Worm (Caenorhabditis elegans) whole organism, L4 larva: ENCODE data around the gene T09F5.1.

Experiments used
- D1046.2 ChIP-seq: fragments of 200-800 bp; sonication (Bioruptor generic); IDR thresholded peaks from 2 replicates; pipeline ENCODE4 v1.3.6; 2022; ENCODE audit warnings: missing genetic modification characterization, missing compliant biosample characterization
- Y105C5A.15 ChIP-seq: fragments of 200-800 bp; sonication (Bioruptor generic); IDR thresholded peaks from 2 replicates; pipeline ENCODE4 v1.3.6; 2022; ENCODE audit warnings: missing genetic modification characterization, missing compliant biosample characterization
- attf-4 ChIP-seq: sonication (generic microtip); optimal IDR thresholded peaks from 3 replicates; lab custom pipeline; 2017; ENCODE audit warnings: missing biosample characterization, missing genetic modification characterization
- ceh-20 ChIP-seq: fragments of 200-800 bp; sonication (Bioruptor generic); IDR thresholded peaks from 2 replicates; pipeline ENCODE4 v1.3.6; 2022; ENCODE audit warnings: missing genetic modification reagents, missing genetic modification characterization, missing compliant biosample characterization
- ceh-44 ChIP-seq: fragments of 200-800 bp; sonication (Bioruptor generic); IDR thresholded peaks from 2 replicates; pipeline ENCODE4 v1.3.6; 2022; ENCODE audit warnings: missing genetic modification reagents, missing genetic modification characterization, missing compliant biosample characterization
- ceh-62 ChIP-seq: sonication (generic microtip); optimal IDR thresholded peaks from 2 replicates; lab custom pipeline; 2017; ENCODE audit warnings: missing biosample characterization, missing genetic modification characterization
- ces-1 ChIP-seq: fragments of 150-350 bp; sonication (generic microtip); optimal IDR thresholded peaks from 4 replicates; lab custom pipeline; 2014; ENCODE audit warnings: missing biosample characterization, missing genetic modification reagents, missing genetic modification characterization
- cey-2 ChIP-seq: sonication (generic microtip); optimal IDR thresholded peaks from 3 replicates; lab custom pipeline; 2017; ENCODE audit warnings: missing genetic modification characterization, mild to moderate bottlenecking, missing compliant biosample characterization, antibody characterized with exemption, borderline replicate concordance; ENCODE audit not compliant: insufficient read depth
- ctbp-1 ChIP-seq: fragments of 200-800 bp; sonication (Bioruptor generic); IDR thresholded peaks from 2 replicates; pipeline ENCODE4 v1.3.6; 2022; ENCODE audit warnings: missing genetic modification reagents, missing genetic modification characterization, missing compliant biosample characterization
- daf-12 ChIP-seq: fragments of 150-350 bp; optimal IDR thresholded peaks from 2 replicates; lab custom pipeline; 2014; ENCODE audit warnings: missing biosample characterization, missing genetic modification reagents, missing genetic modification characterization
- daf-19 ChIP-seq: fragments of 200-800 bp; sonication (Bioruptor generic); conservative IDR thresholded peaks from 2 replicates; pipeline ENCODE4 v1.3.6; 2022; ENCODE audit warnings: missing genetic modification characterization, missing compliant biosample characterization
- daf-8 ChIP-seq: fragments of 200-800 bp; sonication (Bioruptor generic); IDR thresholded peaks from 2 replicates; pipeline ENCODE4 v1.3.6; 2022; ENCODE audit warnings: missing genetic modification characterization, missing compliant biosample characterization
- dmd-8 ChIP-seq: fragments of 200-800 bp; sonication (Bioruptor generic); IDR thresholded peaks from 2 replicates; pipeline ENCODE4 v1.3.6; 2022; ENCODE audit warnings: missing genetic modification characterization, missing compliant biosample characterization
- dmd-9 ChIP-seq: fragments of 200-800 bp; sonication (Bioruptor generic); IDR thresholded peaks from 2 replicates; pipeline ENCODE4 v1.3.6; 2022; ENCODE audit warnings: missing genetic modification reagents, missing genetic modification characterization, missing compliant biosample characterization
- duxl-1 ChIP-seq: sonication (generic microtip); optimal IDR thresholded peaks from 2 replicates; lab custom pipeline; 2016; ENCODE audit warnings: mild to moderate bottlenecking, missing genetic modification characterization, moderate library complexity, missing compliant biosample characterization; ENCODE audit not compliant: poor library complexity
- dve-1 ChIP-seq: sonication (generic microtip); optimal IDR thresholded peaks from 2 replicates; lab custom pipeline; 2017; ENCODE audit warnings: antibody characterized with exemption, mild to moderate bottlenecking, missing genetic modification characterization, missing compliant biosample characterization; ENCODE audit not compliant: insufficient read depth
- egl-43 ChIP-seq: fragments of 200-800 bp; sonication (Bioruptor generic); IDR thresholded peaks from 2 replicates; pipeline ENCODE4 v1.3.6; 2022; ENCODE audit warnings: missing genetic modification reagents, missing genetic modification characterization, missing compliant biosample characterization
- fkh-10 ChIP-seq: fragments of 150-350 bp; optimal IDR thresholded peaks from 2 replicates; lab custom pipeline; 2014; ENCODE audit warnings: missing biosample characterization, missing genetic modification reagents, missing genetic modification characterization
- fos-1 ChIP-seq: fragments of 150-350 bp; optimal IDR thresholded peaks from 2 replicates; lab custom pipeline; 2014; ENCODE audit warnings: missing biosample characterization, missing genetic modification characterization
- hlh-11 ChIP-seq: fragments of 200-800 bp; sonication (Bioruptor generic); optimal IDR thresholded peaks from 2 replicates; lab custom pipeline; 2018; ENCODE audit warnings: mild to moderate bottlenecking, missing genetic modification characterization, missing compliant biosample characterization
- hlh-30 ChIP-seq: sonication (generic microtip); optimal IDR thresholded peaks from 2 replicates; lab custom pipeline; 2017; ENCODE audit warnings: antibody characterized with exemption, mild to moderate bottlenecking, missing genetic modification characterization, missing compliant biosample characterization; ENCODE audit not compliant: insufficient read depth
- hmg-1.1 ChIP-seq: fragments of 200-800 bp; sonication (Bioruptor generic); IDR thresholded peaks from 2 replicates; pipeline ENCODE4 v1.3.6; 2022; ENCODE audit warnings: missing genetic modification reagents, missing genetic modification characterization, missing compliant biosample characterization
- lim-7 ChIP-seq: fragments of 200-800 bp; sonication (Bioruptor generic); IDR thresholded peaks from 2 replicates; pipeline ENCODE4 v1.3.6; 2022; ENCODE audit warnings: missing genetic modification characterization, missing compliant biosample characterization
- lin-39 ChIP-seq: fragments of 150-350 bp; optimal IDR thresholded peaks from 2 replicates; lab custom pipeline; 2014; ENCODE audit warnings: missing biosample characterization, missing genetic modification reagents, missing genetic modification characterization
- lir-3 ChIP-seq: sonication (generic microtip); optimal IDR thresholded peaks from 2 replicates; lab custom pipeline; 2016; ENCODE audit warnings: mild to moderate bottlenecking, missing genetic modification characterization, missing compliant biosample characterization
- madf-5 ChIP-seq, 2 experiments: fragments of 200-800 bp; sonication (Bioruptor generic); IDR thresholded peaks; 2 replicates each; pipeline ENCODE4 v1.3.6; 2022; ENCODE audit warnings: missing compliant biosample characterization in 2 of 2, missing genetic modification characterization in 2 of 2
- madf-9 ChIP-seq: fragments of 200-800 bp; sonication (Bioruptor generic); conservative IDR thresholded peaks from 2 replicates; pipeline ENCODE4 v1.3.6; 2022; ENCODE audit warnings: missing genetic modification reagents, missing genetic modification characterization, missing compliant biosample characterization
- mdt-29 ChIP-seq: fragments of 200-800 bp; sonication (Bioruptor generic); IDR thresholded peaks from 2 replicates; pipeline ENCODE4 v1.3.6; 2022; ENCODE audit warnings: missing genetic modification reagents, missing genetic modification characterization, missing compliant biosample characterization
- mes-2 ChIP-seq: sonication (generic microtip); optimal IDR thresholded peaks from 2 replicates; lab custom pipeline; 2016; ENCODE audit warnings: missing genotype, mild to moderate bottlenecking, missing genetic modification characterization, missing compliant biosample characterization; ENCODE audit not compliant: poor library complexity, severe bottlenecking
- nhr-102 ChIP-seq: sonication (generic microtip); optimal IDR thresholded peaks from 2 replicates; lab custom pipeline; 2016; ENCODE audit warnings: mild to moderate bottlenecking, missing genetic modification characterization, moderate library complexity, missing compliant biosample characterization
- nhr-11 ChIP-seq: fragments of 150-350 bp; optimal IDR thresholded peaks from 2 replicates; lab custom pipeline; 2014; ENCODE audit warnings: missing biosample characterization, missing genetic modification characterization
- nhr-237 ChIP-seq: sonication (generic microtip); optimal IDR thresholded peaks from 2 replicates; lab custom pipeline; 2017; ENCODE audit warnings: missing biosample characterization, missing genetic modification characterization
- nhr-48 ChIP-seq: sonication (generic microtip); optimal IDR thresholded peaks from 2 replicates; lab custom pipeline; 2016; ENCODE audit warnings: mild to moderate bottlenecking, missing genetic modification characterization, missing compliant biosample characterization
- nhr-6 ChIP-seq: fragments of 150-350 bp; optimal IDR thresholded peaks from 2 replicates; lab custom pipeline; 2014; ENCODE audit warnings: missing biosample characterization, missing genetic modification characterization
- rbr-2 ChIP-seq: sonication (generic microtip); optimal IDR thresholded peaks from 2 replicates; lab custom pipeline; 2016; ENCODE audit warnings: missing genotype, missing genetic modification characterization, missing compliant biosample characterization
- sdz-12 ChIP-seq: fragments of 200-800 bp; sonication (Bioruptor generic); optimal IDR thresholded peaks from 2 replicates; lab custom pipeline; 2018; ENCODE audit warnings: mild to moderate bottlenecking, missing genetic modification characterization, missing compliant biosample characterization
- unc-130 ChIP-seq: sonication (generic microtip); optimal IDR thresholded peaks from 2 replicates; lab custom pipeline; 2016; ENCODE audit warnings: missing genetic modification reagents, missing genetic modification characterization, missing compliant biosample characterization
- unc-62 ChIP-seq, 3 experiments: fragments of 150-350 bp in 1 of 3; sonication (generic microtip); optimal IDR thresholded peaks in 2 of 3; peaks in 1 of 3; 1 replicate in 1 of 3; 2 replicates in 2 of 3; lab custom pipeline; 2014 to 2017; ENCODE audit warnings: missing biosample characterization in 3 of 3, missing genetic modification characterization in 3 of 3, missing genetic modification reagents in 3 of 3, missing genotype in 1 of 3
- zfp-2 ChIP-seq: sonication (generic microtip); optimal IDR thresholded peaks from 2 replicates; lab custom pipeline; 2016; ENCODE audit warnings: mild to moderate bottlenecking, missing genetic modification characterization, missing compliant biosample characterization

Gene T09F5.1

DNA sequence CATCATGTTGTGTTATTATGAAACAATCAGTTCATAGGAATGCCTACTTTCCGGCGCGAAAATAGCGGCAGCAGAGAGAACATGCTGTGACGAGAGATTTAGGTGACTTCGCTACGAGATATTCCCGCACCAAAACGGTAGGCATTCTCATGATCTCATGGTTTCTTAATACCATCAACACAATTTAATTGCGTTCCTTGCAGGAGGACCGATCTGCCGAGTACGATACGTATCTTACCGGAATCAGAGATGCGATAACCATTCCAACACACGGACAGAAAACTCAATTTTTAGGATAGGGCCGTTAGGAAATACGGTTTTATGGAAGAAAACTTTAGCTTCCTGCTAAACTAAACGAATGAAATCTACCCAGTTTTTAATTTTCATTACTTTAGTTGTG is at the start of gene T09F5.1:
Gene T09F5.1 (plus strand): TSS at position 301 of the 400 bp plus-strand sequence.
- TF ChIP-seq ceh-62 (tag; lab: Kevin White, UChicago) (no peak), hlh-11 (tag; lab: Kevin White, UChicago) (no peak), mdt-29 (GFP tag; lab: Robert Waterston, UW) (no peak), lir-3 (tag; lab: Kevin White, UChicago) (no peak), Y105C5A.15 (no peak), ctbp-1 (GFP tag; lab: Robert Waterston, UW) (no peak), D1046.2 (GFP tag; lab: Robert Waterston, UW) (no peak), unc-130 (no peak), lin-39 (tag; lab: Kevin White, UChicago) (no peak), unc-62 (GFP tag; optimal IDR thresholded peaks at IDR 0.05 in 1 of 2; lab: Kevin White, UChicago) (no peak), unc-62 (tag; optimal IDR thresholded peaks at IDR 0.05; lab: Kevin White, UChicago) (no peak), nhr-48 (tag; lab: Kevin White, UChicago) (no peak), daf-12 (tag; lab: Kevin White, UChicago) (no peak), nhr-11 (tag; lab: Kevin White, UChicago) (no peak), nhr-237 (tag; lab: Kevin White, UChicago) (no peak)

DNA sequence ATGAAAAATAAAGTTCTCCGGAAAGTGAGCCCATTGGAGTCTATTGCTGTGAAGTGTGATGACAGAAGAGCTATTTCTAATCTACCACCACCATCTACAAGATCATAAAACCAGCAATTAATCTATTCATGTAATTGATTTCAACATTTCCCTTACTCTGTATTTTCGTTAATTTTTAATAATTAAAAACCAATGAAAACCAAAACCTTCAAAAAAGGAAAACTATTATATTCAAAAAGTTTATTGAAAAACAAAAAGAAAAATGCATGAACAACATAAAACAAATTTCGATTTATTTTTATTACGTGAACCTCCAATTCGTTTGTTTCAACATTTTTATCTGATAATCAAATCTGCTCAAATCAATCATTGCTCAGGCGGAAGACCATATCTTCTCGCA is 49.5 kb upstream of the T09F5.1 start, which contains the start of gene C01G10.1:
Gene C01G10.1 (plus strand): TSS at position 301 of the 400 bp plus-strand sequence.
- no peak for TF ChIP-seq daf-12 (tag; lab: Kevin White, UChicago)
- no peak for TF ChIP-seq mes-2 (tag; lab: Kevin White, UChicago)
- TF ChIP-seq lir-3 (tag; lab: Kevin White, UChicago), result no peak
- no peak for TF ChIP-seq rbr-2 (tag; lab: Kevin White, UChicago)
- TF ChIP-seq ces-1 (GFP tag; lab: Kevin White, UChicago), result no peak
- no peak for TF ChIP-seq daf-19 (GFP tag; lab: Robert Waterston, UW)
- no peak for TF ChIP-seq egl-43 (GFP tag; lab: Robert Waterston, UW)
- no peak for TF ChIP-seq cey-2 (tag; lab: Kevin White, UChicago)
- TF ChIP-seq hlh-30, result no peak
- no peak for TF ChIP-seq sdz-12

DNA sequence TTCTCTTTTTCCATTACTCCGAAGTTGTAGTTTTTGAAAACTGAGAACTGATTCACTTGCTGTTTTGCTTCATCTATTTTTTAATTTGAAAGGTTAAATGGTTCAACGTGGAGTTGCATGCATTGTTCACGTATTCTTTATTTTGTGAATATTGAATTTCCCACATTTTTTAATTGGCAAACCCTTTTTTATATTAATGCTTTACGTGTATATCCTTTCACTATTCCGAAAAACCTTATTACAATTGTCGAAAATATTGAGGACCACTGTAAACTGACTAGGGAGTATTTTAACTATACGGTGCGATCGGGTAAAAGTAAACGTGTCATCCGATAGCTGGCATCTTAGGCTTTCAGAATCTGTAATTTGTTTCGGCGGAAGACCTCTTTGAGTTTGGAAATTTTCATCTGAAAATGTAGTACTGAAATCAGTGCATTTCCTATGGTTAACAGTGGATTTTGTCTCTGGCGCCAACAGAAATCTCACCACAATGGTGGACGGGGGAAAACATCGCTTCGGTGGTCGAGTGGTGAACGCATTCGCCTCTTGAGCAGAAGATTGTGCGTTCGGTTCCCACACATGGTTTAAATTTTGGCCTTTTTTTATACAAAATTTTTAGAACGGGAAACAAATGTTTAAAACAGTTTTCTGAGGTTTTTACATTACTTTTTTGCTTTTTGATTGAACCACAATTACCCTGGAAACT is 42.9 kb upstream of the T09F5.1 start, which contains the start of gene C01G10.14:
Gene C01G10.14 (minus strand): TSS at position 51 of the 706 bp plus-strand sequence.
- 0 out of 2 replicates have a peak, but pooled peaks have one; percentile 37 for TF ChIP-seq ceh-44 (GFP tag; lab: Robert Waterston, UW)
- 0 out of 2 replicates have a peak, but pooled peaks have one; percentile 58 for TF ChIP-seq dmd-8 (GFP tag; lab: Robert Waterston, UW)
- TF ChIP-seq lim-7 (GFP tag; lab: Robert Waterston, UW), result peak; percentile 67
- TF ChIP-seq hmg-1.1 (GFP tag; lab: Robert Waterston, UW), result peak; percentile 21; the same call in 1 of the 2 replicates
- 0 out of 2 replicates have a peak, but pooled peaks have one; percentile 14 for TF ChIP-seq egl-43 (GFP tag; lab: Robert Waterston, UW)

DNA sequence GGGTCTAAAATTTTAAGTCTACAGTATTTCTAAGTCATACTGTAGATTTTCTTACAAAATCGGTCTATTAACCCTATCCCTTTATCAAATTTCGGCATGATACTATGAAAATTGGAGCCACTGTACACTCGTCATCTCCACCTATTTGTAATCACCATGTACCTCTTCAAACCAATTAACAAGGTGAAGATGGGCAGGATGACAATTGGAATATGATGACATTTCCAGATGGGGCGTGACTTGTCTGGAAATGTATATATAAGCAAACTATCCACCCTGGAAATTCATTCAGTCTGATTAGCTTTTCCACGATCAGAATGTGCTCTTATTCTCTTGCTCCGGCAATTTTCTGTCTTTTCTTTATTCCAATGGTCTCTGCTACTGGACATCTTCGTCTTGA is 39.6 kb upstream of the T09F5.1 start, which contains the start of gene Y75B12A.2:
Gene Y75B12A.2 (plus strand): TSS at position 301 of the 400 bp plus-strand sequence.
- no peak for TF ChIP-seq fos-1 (tag; lab: Kevin White, UChicago)
- no peak for TF ChIP-seq daf-8 (GFP tag; lab: Robert Waterston, UW)
- TF ChIP-seq nhr-6 (tag; lab: Kevin White, UChicago), result no peak
- no peak for TF ChIP-seq attf-4 (tag; lab: Kevin White, UChicago)
- TF ChIP-seq dmd-9 (GFP tag; lab: Robert Waterston, UW), result no peak
- no peak for TF ChIP-seq dve-1 (tag; lab: Kevin White, UChicago)
- TF ChIP-seq nhr-102 (tag; lab: Kevin White, UChicago), result no peak
- no peak for TF ChIP-seq zfp-2
- no peak for TF ChIP-seq madf-5 (GFP tag; IDR thresholded peaks at IDR 0.05; lab: Robert Waterston, UW)
- TF ChIP-seq fkh-10 (GFP tag; lab: Kevin White, UChicago), result no peak
- TF ChIP-seq egl-43 (GFP tag; lab: Robert Waterston, UW), result no peak
- TF ChIP-seq duxl-1 (tag; lab: Kevin White, UChicago), result no peak
- TF ChIP-seq madf-9, result no peak
- no peak for TF ChIP-seq ceh-20 (GFP tag; lab: Robert Waterston, UW)
